Worm (Caenorhabditis elegans): ENCODE measurements around the gene sdf-9.

sdf-9 gene

ce11 chrV:20775269-20775668, 22.7 kb upstream of the sdf-9 start, which contains the start of gene F38A6.4:
TSS of gene F38A6.4 (minus strand) at chrV:20775369.
- TF ChIP-seq lin-32 (GFP tag; optimal IDR thresholded peaks at IDR 0.05): no peak
- no peak for TF ChIP-seq tbx-8 (GFP tag; optimal IDR thresholded peaks at IDR 0.05)
- no peak for TF ChIP-seq ceh-43 (GFP tag; optimal IDR thresholded peaks at IDR 0.05)
- no peak for TF ChIP-seq snpc-4 (tag; optimal IDR thresholded peaks at IDR 0.05)
- TF ChIP-seq nhr-2 (tag; optimal IDR thresholded peaks at IDR 0.05): no peak
- TF ChIP-seq nhr-28 (tag; optimal IDR thresholded peaks at IDR 0.05): no peak
- TF ChIP-seq ztf-11 (tag; optimal IDR thresholded peaks at IDR 0.05): no peak
- no peak for TF ChIP-seq elt-1 (tag; optimal IDR thresholded peaks at IDR 0.05; ENCODE audit: borderline replicate concordance, insufficient read depth)

- no peak for TF ChIP-seq nhr-76 (tag; optimal IDR thresholded peaks at IDR 0.05)
- no peak for TF ChIP-seq ztf-11 (tag; optimal IDR thresholded peaks at IDR 0.05)
- no peak for TF ChIP-seq sem-2 (GFP tag; optimal IDR thresholded peaks at IDR 0.05)
- no peak for TF ChIP-seq unc-39 (tag; optimal IDR thresholded peaks at IDR 0.05)
- no peak for TF ChIP-seq hlh-1 (tag; optimal IDR thresholded peaks at IDR 0.05)
- no peak for TF ChIP-seq drap-1 (GFP tag; optimal IDR thresholded peaks at IDR 0.05)
- no peak for TF ChIP-seq zip-8 (tag; optimal IDR thresholded peaks at IDR 0.05)
- TF ChIP-seq lin-13 (tag; optimal IDR thresholded peaks at IDR 0.05): no peak
- no peak for TF ChIP-seq bed-3 (GFP tag; optimal IDR thresholded peaks at IDR 0.05)
These were observed 21.3 kb upstream of the sdf-9 start for ce11 chrV:20776761-20777160.

- TF ChIP-seq mab-5 (tag; optimal IDR thresholded peaks at IDR 0.05): peak; percentile 27
- TF ChIP-seq mep-1 (tag; optimal IDR thresholded peaks at IDR 0.05): peak; percentile 87
- no peak for TF ChIP-seq pha-4 (tag; optimal IDR thresholded peaks at IDR 0.05)
- peak; percentile 48 for TF ChIP-seq lin-13 (tag; optimal IDR thresholded peaks at IDR 0.05)
- TF ChIP-seq ceh-39 (tag; optimal IDR thresholded peaks at IDR 0.05): peak; percentile 28
- TF ChIP-seq ces-1 (GFP tag; optimal IDR thresholded peaks at IDR 0.05): peak; percentile 95
- TF ChIP-seq hlh-1 (tag; optimal IDR thresholded peaks at IDR 0.05): peak; percentile 80
- no peak for TF ChIP-seq ceh-43 (GFP tag; optimal IDR thresholded peaks at IDR 0.05)
- TF ChIP-seq nhr-2 (tag; optimal IDR thresholded peaks at IDR 0.05): peak; percentile 86
- peak; percentile 52 for TF ChIP-seq sptf-1 (tag; optimal IDR thresholded peaks at IDR 0.05)
- peak; percentile 94 for TF ChIP-seq unc-62 (GFP tag; optimal IDR thresholded peaks at IDR 0.05)
- TF ChIP-seq nhr-237 (tag; optimal IDR thresholded peaks at IDR 0.05): peak; percentile 88
- TF ChIP-seq lsy-2 (tag; optimal IDR thresholded peaks at IDR 0.05): peak; percentile 58
- peak; percentile 88 for TF ChIP-seq unc-120 (tag; optimal IDR thresholded peaks at IDR 0.05; ENCODE audit: poor library complexity, severe bottlenecking)
- peak; percentile 21 for TF ChIP-seq elt-3 (tag; optimal IDR thresholded peaks at IDR 0.05)
- no peak for TF ChIP-seq cnd-1 (tag; optimal IDR thresholded peaks at IDR 0.05)
- no peak for TF ChIP-seq M03D4.4 (tag; optimal IDR thresholded peaks at IDR 0.05)
- no peak for TF ChIP-seq nhr-28 (tag; optimal IDR thresholded peaks at IDR 0.05)
- no peak for TF ChIP-seq sem-2 (GFP tag; optimal IDR thresholded peaks at IDR 0.05)
These were observed 19.7 kb upstream of the sdf-9 start for ce11 chrV:20778257-20778697.

- TF ChIP-seq snpc-4 (tag; optimal IDR thresholded peaks at IDR 0.05) (no peak), elt-1 (tag; optimal IDR thresholded peaks at IDR 0.05; ENCODE audit: borderline replicate concordance, insufficient read depth) (peak; percentile 15), ceh-43 (GFP tag; optimal IDR thresholded peaks at IDR 0.05) (no peak)
These were observed 19.1 kb upstream of the sdf-9 start for ce11 chrV:20778886-20779285.

- TF ChIP-seq nhr-237 (tag; optimal IDR thresholded peaks at IDR 0.05) (no peak), hlh-1 (tag; optimal IDR thresholded peaks at IDR 0.05) (peak; percentile 82), unc-62 (GFP tag; optimal IDR thresholded peaks at IDR 0.05) (peak; percentile 54)
These were observed 18.2 kb upstream of the sdf-9 start for ce11 chrV:20779707-20780346.

- no peak for TF ChIP-seq ceh-43 (GFP tag; optimal IDR thresholded peaks at IDR 0.05)
- no peak for TF ChIP-seq mls-2 (tag; optimal IDR thresholded peaks at IDR 0.05)
- TF ChIP-seq tbx-8 (GFP tag; optimal IDR thresholded peaks at IDR 0.05): no peak
- TF ChIP-seq ceh-39 (tag; optimal IDR thresholded peaks at IDR 0.05): no peak
- no peak for TF ChIP-seq zip-8 (tag; optimal IDR thresholded peaks at IDR 0.05)
- no peak for TF ChIP-seq flh-1 (GFP tag; optimal IDR thresholded peaks at IDR 0.05)
- no peak for TF ChIP-seq unc-39 (tag; optimal IDR thresholded peaks at IDR 0.05)
- no peak for TF ChIP-seq hlh-1 (tag; optimal IDR thresholded peaks at IDR 0.05)
- no peak for TF ChIP-seq unc-62 (GFP tag; optimal IDR thresholded peaks at IDR 0.05)
- TF ChIP-seq mab-5 (tag; optimal IDR thresholded peaks at IDR 0.05): no peak
- no peak for TF ChIP-seq nhr-12 (tag; optimal IDR thresholded peaks at IDR 0.05)
- no peak for TF ChIP-seq lin-13 (tag; optimal IDR thresholded peaks at IDR 0.05)
- no peak for TF ChIP-seq sptf-1 (tag; optimal IDR thresholded peaks at IDR 0.05)
- no peak for TF ChIP-seq M03D4.4 (tag; optimal IDR thresholded peaks at IDR 0.05)
- TF ChIP-seq sem-2 (GFP tag; optimal IDR thresholded peaks at IDR 0.05): no peak
- TF ChIP-seq cnd-1 (tag; optimal IDR thresholded peaks at IDR 0.05): no peak
- TF ChIP-seq unc-120 (tag; optimal IDR thresholded peaks at IDR 0.05; ENCODE audit: poor library complexity, severe bottlenecking): no peak
- TF ChIP-seq nhr-28 (tag; optimal IDR thresholded peaks at IDR 0.05): no peak
- TF ChIP-seq lsy-2 (tag; optimal IDR thresholded peaks at IDR 0.05): no peak
These were observed 17.6 kb upstream of the sdf-9 start, which contains the start of gene hif-1 for ce11 chrV:20780400-20780799. TSS of gene hif-1 (plus strand) at chrV:20780407.

Measured in whole organism, mixed stage, embryonic.